Worm (Caenorhabditis elegans) whole organism, midembryonic: ENCODE data around the gene irld-3.

Experiments
- T22C8.4 ChIP-seq: fragments of 200-800 bp; sonication (Bioruptor generic); IDR thresholded peaks from 2 replicates; pipeline ENCODE4 v1.3.6; 2022; ENCODE audit warnings: missing genetic modification characterization, missing compliant biosample characterization
- cog-1 ChIP-seq: sonication (generic microtip); optimal IDR thresholded peaks from 2 replicates; lab custom pipeline; 2016; ENCODE audit warnings: missing genetic modification characterization, missing compliant biosample characterization
- flt-1 ChIP-seq: fragments of 200-800 bp; sonication (Bioruptor generic); IDR thresholded peaks from 2 replicates; pipeline ENCODE4 v1.3.6; 2022; ENCODE audit warnings: missing genetic modification characterization, missing compliant biosample characterization
- klf-2 ChIP-seq: fragments of 200-800 bp; sonication (Bioruptor generic); conservative IDR thresholded peaks from 2 replicates; pipeline ENCODE4 v1.3.6; 2022; ENCODE audit warnings: missing genetic modification reagents, missing genetic modification characterization, missing compliant biosample characterization
- med-1 ChIP-seq: sonication (generic microtip); optimal IDR thresholded peaks from 2 replicates; lab custom pipeline; 2017; ENCODE audit warnings: missing genetic modification characterization, mild to moderate bottlenecking, missing compliant biosample characterization, antibody characterized with exemption, missing genetic modification reagents; ENCODE audit not compliant: insufficient read depth
- ref-1 ChIP-seq: fragments of 200-800 bp; sonication (Bioruptor generic); conservative IDR thresholded peaks from 2 replicates; pipeline ENCODE4 v1.3.6; 2022; ENCODE audit warnings: missing genetic modification reagents, missing genetic modification characterization, missing compliant biosample characterization
- tab-1 ChIP-seq: fragments of 200-800 bp; sonication (Bioruptor generic); IDR thresholded peaks from 2 replicates; pipeline ENCODE4 v1.3.6; 2022; ENCODE audit warnings: missing genetic modification characterization, missing compliant biosample characterization
- ztf-23 ChIP-seq: fragments of 200-800 bp; sonication (Bioruptor generic); IDR thresholded peaks from 2 replicates; pipeline ENCODE4 v1.3.6; 2022; ENCODE audit warnings: missing genetic modification reagents, missing genetic modification characterization, missing compliant biosample characterization
- ztf-29 ChIP-seq: fragments of 200-800 bp; sonication (Bioruptor generic); IDR thresholded peaks from 2 replicates; pipeline ENCODE4 v1.3.6; 2022; ENCODE audit warnings: missing genetic modification reagents, missing genetic modification characterization, missing compliant biosample characterization

irld-3 gene

DNA sequence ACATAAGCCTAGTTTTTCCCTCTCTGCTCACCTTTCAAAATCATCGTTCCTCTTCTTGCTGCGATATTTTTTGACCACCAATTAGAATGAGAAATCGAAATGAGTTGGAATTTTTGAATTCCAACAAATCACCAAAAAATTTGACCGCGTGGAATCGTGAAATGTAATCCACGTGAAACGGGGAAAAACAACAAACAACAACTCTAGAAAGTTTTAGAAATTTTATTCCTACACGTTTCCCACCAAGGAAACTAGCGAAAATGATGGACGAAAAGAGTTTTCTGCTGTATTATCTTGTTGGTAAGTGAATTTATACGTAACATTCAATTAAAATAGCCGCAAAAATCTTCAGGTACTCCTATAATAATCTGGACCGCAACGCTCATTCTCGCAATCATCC, at the start of gene irld-3, which contains the start of gene F02C9.1:
TSS of gene irld-3 (minus strand) at position 101 of the 400 bp plus-strand sequence.
TSS of gene F02C9.1 (plus strand) at position 216 of the 400 bp plus-strand sequence.
- no peak for TF ChIP-seq cog-1 (tag; lab: Kevin White, UChicago)
- TF ChIP-seq flt-1 (GFP tag; lab: Robert Waterston, UW), result no peak
- no peak for TF ChIP-seq ref-1 (GFP tag; lab: Robert Waterston, UW)
- TF ChIP-seq tab-1 (GFP tag; lab: Robert Waterston, UW), result no peak
- no peak for TF ChIP-seq ztf-23 (GFP tag; lab: Robert Waterston, UW)
- TF ChIP-seq med-1 (GFP tag; lab: Kevin White, UChicago), result no peak
- TF ChIP-seq ztf-29 (GFP tag; lab: Robert Waterston, UW), result no peak
- TF ChIP-seq T22C8.4 (GFP tag; lab: Robert Waterston, UW), result no peak
- TF ChIP-seq klf-2 (GFP tag; lab: Robert Waterston, UW), result no peak

DNA sequence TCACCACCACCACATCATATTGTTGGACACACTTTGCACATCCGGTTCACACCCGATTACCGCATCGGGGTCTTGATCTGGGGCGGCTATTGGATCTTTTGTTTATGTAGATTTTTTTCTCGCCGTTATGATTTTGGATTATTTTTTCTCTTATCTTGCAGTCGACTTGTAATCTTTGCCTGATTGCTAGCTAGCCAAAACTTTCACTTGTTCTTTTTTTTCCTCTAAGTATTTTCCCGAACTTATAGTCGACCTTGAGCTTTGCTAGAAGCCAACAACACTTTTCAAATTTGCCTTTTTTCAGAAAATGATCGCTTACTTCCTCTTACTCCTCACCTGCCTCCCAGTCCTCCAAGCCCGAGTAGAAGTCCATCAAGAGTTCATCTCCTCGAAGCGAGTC, 49.7 kb upstream of the irld-3 start, which contains the start of gene lag-2:
TSS of gene lag-2 (plus strand) at position 301 of the 400 bp plus-strand sequence.
- TF ChIP-seq T22C8.4 (GFP tag; lab: Robert Waterston, UW) (no peak), ztf-23 (GFP tag; lab: Robert Waterston, UW) (no peak), med-1 (GFP tag; lab: Kevin White, UChicago) (no peak), ref-1 (GFP tag; lab: Robert Waterston, UW) (no peak), klf-2 (GFP tag; lab: Robert Waterston, UW) (no peak), flt-1 (GFP tag; lab: Robert Waterston, UW) (no peak), cog-1 (tag; lab: Kevin White, UChicago) (no peak), tab-1 (GFP tag; lab: Robert Waterston, UW) (no peak), ztf-29 (GFP tag; lab: Robert Waterston, UW) (no peak)

DNA sequence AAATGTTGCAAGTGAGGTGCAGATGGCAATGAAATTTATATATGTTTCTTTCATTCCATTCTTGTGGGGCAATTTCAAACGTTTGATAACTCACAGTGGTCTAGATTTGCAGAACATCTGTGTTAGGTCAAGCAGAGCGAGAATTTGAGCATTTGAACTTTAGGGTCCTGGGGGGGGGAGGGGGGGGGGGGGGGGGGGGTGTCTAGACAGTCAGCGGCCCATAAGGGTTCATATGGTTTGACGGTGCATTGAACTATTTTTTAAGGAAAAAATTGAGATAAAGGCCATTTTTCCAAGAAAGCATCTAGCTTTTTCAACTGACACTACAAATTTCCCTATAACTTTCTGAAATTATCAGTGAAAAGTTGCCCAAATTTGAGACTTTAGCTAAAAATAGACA, 47.5 kb upstream of the irld-3 start:
- TF ChIP-seq flt-1 (GFP tag; lab: Robert Waterston, UW) (no peak), ztf-29 (GFP tag; lab: Robert Waterston, UW) (no peak), med-1 (GFP tag; lab: Kevin White, UChicago) (no peak), ztf-23 (GFP tag; lab: Robert Waterston, UW) (no peak), ref-1 (GFP tag; lab: Robert Waterston, UW) (no peak), tab-1 (GFP tag; lab: Robert Waterston, UW) (no peak), cog-1 (tag; lab: Kevin White, UChicago) (no peak), T22C8.4 (GFP tag; lab: Robert Waterston, UW) (no peak), klf-2 (GFP tag; lab: Robert Waterston, UW) (no peak)

DNA sequence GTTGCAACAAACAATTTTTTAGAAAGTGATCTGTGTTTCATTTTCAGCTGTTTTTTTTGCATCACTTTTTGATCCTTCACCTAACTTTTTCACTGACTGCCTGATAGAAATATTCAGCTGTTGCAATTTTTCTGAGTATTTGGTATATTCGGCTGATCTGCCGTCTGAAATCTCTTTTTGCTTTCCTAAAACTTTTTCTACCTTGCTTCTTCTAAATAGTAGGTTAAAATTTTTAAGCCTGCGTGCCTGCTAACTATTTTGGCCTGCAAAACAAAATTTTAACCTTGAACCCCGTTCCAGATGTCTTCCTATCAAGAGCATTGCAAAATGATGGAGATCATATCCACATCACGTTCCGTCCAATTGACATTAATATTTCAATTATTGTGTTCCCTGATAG, 37.8 kb upstream of the irld-3 start, which contains the start of gene srab-8:
TSS of gene srab-8 (plus strand) at position 301 of the 400 bp plus-strand sequence.
- no peak for TF ChIP-seq T22C8.4 (GFP tag; lab: Robert Waterston, UW)
- TF ChIP-seq tab-1 (GFP tag; lab: Robert Waterston, UW), result no peak
- TF ChIP-seq cog-1 (tag; lab: Kevin White, UChicago), result no peak
- no peak for TF ChIP-seq ref-1 (GFP tag; lab: Robert Waterston, UW)
- no peak for TF ChIP-seq ztf-23 (GFP tag; lab: Robert Waterston, UW)
- TF ChIP-seq klf-2 (GFP tag; lab: Robert Waterston, UW), result no peak
- no peak for TF ChIP-seq med-1 (GFP tag; lab: Kevin White, UChicago)
- no peak for TF ChIP-seq flt-1 (GFP tag; lab: Robert Waterston, UW)
- TF ChIP-seq ztf-29 (GFP tag; lab: Robert Waterston, UW), result no peak

DNA sequence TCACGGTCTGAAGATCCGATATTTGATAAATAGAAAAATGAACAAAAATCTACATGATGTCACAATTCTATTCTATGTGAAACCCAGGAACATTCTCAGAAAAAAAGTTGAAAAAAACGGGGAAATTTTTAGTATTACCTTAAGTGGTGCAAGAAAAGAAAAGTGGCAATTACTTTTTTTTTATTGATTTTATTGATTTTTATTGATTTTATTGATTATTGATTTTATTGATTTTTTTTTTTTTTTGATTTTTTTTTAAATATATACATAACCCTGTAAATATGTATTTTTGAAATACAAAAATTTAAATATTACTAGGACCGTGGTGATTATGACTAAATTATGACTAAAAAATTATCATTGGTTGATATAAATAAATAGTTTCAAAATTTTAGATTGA, 33.2 kb upstream of the irld-3 start:
- TF ChIP-seq T22C8.4 (GFP tag; lab: Robert Waterston, UW) (peak; percentile 57; the same call in 1 of the 2 replicates), ztf-29 (GFP tag; lab: Robert Waterston, UW) (no peak)

DNA sequence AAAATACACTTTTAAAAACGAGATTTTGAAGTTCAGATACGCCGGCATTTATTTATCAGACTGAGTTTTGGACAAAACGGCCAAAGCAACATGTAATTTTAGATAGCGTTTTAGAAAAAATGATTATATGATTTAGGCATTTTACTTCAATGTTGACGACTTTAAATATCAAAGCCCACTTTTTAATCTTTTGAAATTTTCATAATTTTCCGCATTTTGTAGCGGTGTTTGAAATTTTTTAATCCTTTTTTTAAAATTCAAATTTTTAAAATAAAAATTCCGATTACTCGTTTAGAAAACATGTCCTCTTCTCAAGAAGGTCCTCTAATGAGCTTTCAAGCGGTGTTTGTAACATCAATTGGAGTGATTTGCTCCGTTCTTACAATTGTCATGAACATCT, 31.4 kb upstream of the irld-3 start, which contains the start of gene srbc-6:
TSS of gene srbc-6 (plus strand) at position 301 of the 400 bp plus-strand sequence.
- TF ChIP-seq ztf-29 (GFP tag; lab: Robert Waterston, UW) (no peak), tab-1 (GFP tag; lab: Robert Waterston, UW) (no peak), T22C8.4 (GFP tag; lab: Robert Waterston, UW) (no peak), flt-1 (GFP tag; lab: Robert Waterston, UW) (no peak), ref-1 (GFP tag; lab: Robert Waterston, UW) (no peak), ztf-23 (GFP tag; lab: Robert Waterston, UW) (no peak), med-1 (GFP tag; lab: Kevin White, UChicago) (no peak), cog-1 (tag; lab: Kevin White, UChicago) (no peak), klf-2 (GFP tag; lab: Robert Waterston, UW) (no peak)

DNA sequence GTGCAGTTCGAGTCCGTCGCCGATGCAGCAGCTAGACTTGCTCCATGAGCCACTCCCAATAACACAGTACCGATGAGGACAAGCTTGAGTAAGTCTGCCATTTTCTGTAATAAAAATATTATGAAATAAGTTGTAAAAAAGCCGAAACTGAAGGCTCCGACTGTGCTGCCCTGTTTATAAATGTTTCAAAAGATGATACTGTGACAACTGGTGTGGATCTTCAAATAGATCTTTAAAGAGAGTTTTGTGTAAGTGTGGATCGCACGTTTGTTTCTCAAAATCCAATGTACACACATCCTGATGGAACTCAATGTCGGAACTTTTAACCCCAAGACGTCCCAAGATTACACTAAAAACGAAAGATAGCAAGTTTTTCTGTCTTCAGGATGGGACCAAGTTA, 30.3 kb upstream of the irld-3 start, which contains the start of gene C36C5.15:
TSS of gene C36C5.15 (minus strand) at position 101 of the 400 bp plus-strand sequence.
- no peak for TF ChIP-seq flt-1 (GFP tag; lab: Robert Waterston, UW)
- TF ChIP-seq T22C8.4 (GFP tag; lab: Robert Waterston, UW), result no peak
- no peak for TF ChIP-seq cog-1 (tag; lab: Kevin White, UChicago)
- no peak for TF ChIP-seq med-1 (GFP tag; lab: Kevin White, UChicago)
- no peak for TF ChIP-seq tab-1 (GFP tag; lab: Robert Waterston, UW)
- no peak for TF ChIP-seq ref-1 (GFP tag; lab: Robert Waterston, UW)
- TF ChIP-seq ztf-29 (GFP tag; lab: Robert Waterston, UW), result no peak
- no peak for TF ChIP-seq klf-2 (GFP tag; lab: Robert Waterston, UW)
- TF ChIP-seq ztf-23 (GFP tag; lab: Robert Waterston, UW), result no peak

DNA sequence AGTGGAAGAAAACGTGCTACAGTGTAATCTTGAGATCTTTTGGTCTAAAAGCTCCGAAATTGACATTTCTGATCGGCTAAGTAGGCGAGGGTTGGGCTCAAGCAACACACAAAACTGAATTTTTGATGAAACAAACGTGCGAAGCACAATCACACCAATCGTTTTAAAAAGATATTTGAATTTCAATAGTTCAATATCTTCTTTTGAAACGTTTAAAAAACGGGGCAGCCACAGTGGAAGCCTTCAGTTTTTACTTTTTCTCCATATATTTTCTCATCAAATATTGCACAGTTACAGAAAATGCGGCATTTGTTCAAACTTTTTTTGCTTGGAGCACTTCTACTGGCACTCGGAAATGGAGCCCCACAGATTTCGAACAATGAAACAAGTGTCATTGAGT, 27.9 kb upstream of the irld-3 start, which contains the start of gene C36C5.4:
TSS of gene C36C5.4 (plus strand) at position 301 of the 400 bp plus-strand sequence.
- no peak for TF ChIP-seq T22C8.4 (GFP tag; lab: Robert Waterston, UW)
- no peak for TF ChIP-seq ref-1 (GFP tag; lab: Robert Waterston, UW)
- TF ChIP-seq ztf-23 (GFP tag; lab: Robert Waterston, UW), result no peak
- TF ChIP-seq med-1 (GFP tag; lab: Kevin White, UChicago), result no peak
- TF ChIP-seq flt-1 (GFP tag; lab: Robert Waterston, UW), result no peak
- TF ChIP-seq ztf-29 (GFP tag; lab: Robert Waterston, UW), result no peak
- TF ChIP-seq klf-2 (GFP tag; lab: Robert Waterston, UW), result no peak
- TF ChIP-seq cog-1 (tag; lab: Kevin White, UChicago), result no peak
- TF ChIP-seq tab-1 (GFP tag; lab: Robert Waterston, UW), result no peak
